Fruit fly (Drosophila melanogaster): ENCODE measurements around the gene Sytbeta.

dm6 chr3L:14967691-14968538 is 96.9 kb downstream of the Sytbeta start:
- TF ChIP-seq ey (GFP tag; optimal IDR thresholded peaks at IDR 0.05) (no peak), sage (GFP tag; optimal IDR thresholded peaks at IDR 0.05) (no peak), CrebA (GFP tag; optimal IDR thresholded peaks at IDR 0.05; ENCODE audit: borderline replicate concordance) (no peak), fru (GFP tag; optimal IDR thresholded peaks at IDR 0.05) (no peak)

Data from whole organism, wandering third instar larva.